Fruit fly (Drosophila melanogaster) whole organism, embryonic: ENCODE measurements around the gene mRpL13.

Experiments used
- ATbp ChIP-seq: fragments of 200-800 bp; sonication (Bioruptor generic); optimal IDR thresholded peaks from 2 replicates; lab custom pipeline; 2017; ENCODE audit warnings: missing biosample characterization, mild to moderate bottlenecking, missing genetic modification characterization, missing genetic modification reagents
- Asciz ChIP-seq: fragments of 200-800 bp; sonication (Bioruptor generic); optimal IDR thresholded peaks from 2 replicates; lab custom pipeline; 2017; ENCODE audit warnings: missing biosample characterization, mild to moderate bottlenecking, missing genetic modification characterization, missing genetic modification reagents
- BtbVII ChIP-seq: fragments of 200-800 bp; sonication (Bioruptor generic); optimal IDR thresholded peaks from 3 replicates; lab custom pipeline; 2017; ENCODE audit warnings: missing biosample characterization, mild to moderate bottlenecking, missing genetic modification characterization
- CG10321 ChIP-seq: fragments of 200-800 bp; sonication (Bioruptor generic); IDR thresholded peaks from 2 replicates; pipeline ENCODE4 v1.3.6; 2022; ENCODE audit warnings: missing biosample characterization, missing genetic modification characterization
- CG11247 ChIP-seq: fragments of 200-800 bp; sonication (Bioruptor generic); IDR thresholded peaks from 2 replicates; pipeline ENCODE4 v1.3.6; 2022; ENCODE audit warnings: missing biosample characterization, missing genetic modification characterization
- CG11504 ChIP-seq: fragments of 200-800 bp; sonication (Bioruptor generic); optimal IDR thresholded peaks from 3 replicates; lab custom pipeline; 2019; ENCODE audit warnings: missing biosample characterization, mild to moderate bottlenecking, missing genetic modification characterization, moderate library complexity
- CG11560 ChIP-seq: fragments of 200-800 bp; sonication (Bioruptor generic); IDR thresholded peaks from 3 replicates; pipeline ENCODE4 v1.3.6; 2022; ENCODE audit warnings: missing biosample characterization, missing genetic modification characterization
- CG15269 ChIP-seq: fragments of 200-800 bp; sonication (Bioruptor generic); optimal IDR thresholded peaks from 2 replicates; lab custom pipeline; 2018; ENCODE audit warnings: missing biosample characterization, mild to moderate bottlenecking, missing genetic modification characterization, moderate library complexity
- CG1529 ChIP-seq: fragments of 200-800 bp; sonication (Bioruptor generic); optimal IDR thresholded peaks from 3 replicates; lab custom pipeline; 2018; ENCODE audit warnings: missing biosample characterization, missing genetic modification characterization
- CG17802 ChIP-seq: fragments of 200-800 bp; sonication (Bioruptor generic); optimal IDR thresholded peaks from 2 replicates; lab custom pipeline; 2018; ENCODE audit warnings: missing biosample characterization, mild to moderate bottlenecking, missing genetic modification characterization, moderate library complexity
- CG17829 ChIP-seq: fragments of 200-800 bp; optimal IDR thresholded peaks from 2 replicates; lab custom pipeline; 2019; ENCODE audit warnings: missing biosample characterization, mild to moderate bottlenecking, missing genetic modification characterization, moderate library complexity
- CG3065 ChIP-seq: fragments of 200-800 bp; sonication (Bioruptor generic); optimal IDR thresholded peaks from 2 replicates; lab custom pipeline; 2016; ENCODE audit warnings: missing biosample characterization, missing genetic modification characterization
- CG3838 ChIP-seq: fragments of 200-800 bp; sonication (Bioruptor generic); optimal IDR thresholded peaks from 3 replicates; lab custom pipeline; 2016; ENCODE audit warnings: missing biosample characterization, missing genetic modification characterization
- CG3847 ChIP-seq: fragments of 200-800 bp; sonication (Bioruptor generic); IDR thresholded peaks from 2 replicates; pipeline ENCODE4 v1.3.6; 2022; ENCODE audit warnings: missing biosample characterization, missing genetic modification characterization
- Chrac-16 ChIP-seq: fragments of 200-800 bp; sonication (Bioruptor generic); optimal IDR thresholded peaks from 3 replicates; lab custom pipeline; 2016; ENCODE audit warnings: missing biosample characterization, missing genetic modification characterization
- D19A ChIP-seq: fragments of 200-800 bp; optimal IDR thresholded peaks from 3 replicates; lab custom pipeline; 2019; ENCODE audit warnings: missing biosample characterization, mild to moderate bottlenecking, missing genetic modification characterization, moderate library complexity
- Dfd ChIP-seq, 2 experiments: fragments of >200 bp; optimal IDR thresholded peaks; 2 replicates each; lab custom pipeline; 2017; ENCODE audit warnings: missing biosample characterization in 2 of 2, missing genetic modification characterization in 2 of 2
- E2f2 ChIP-seq: fragments of 200-800 bp; sonication (Bioruptor generic); IDR thresholded peaks from 2 replicates; pipeline ENCODE4 v1.3.6; 2022; ENCODE audit warnings: missing biosample characterization, missing genetic modification characterization
- ERR ChIP-seq: fragments of 200-800 bp; sonication (Bioruptor generic); optimal IDR thresholded peaks from 2 replicates; lab custom pipeline; 2016; ENCODE audit warnings: missing biosample characterization, missing genetic modification characterization
- GATAe ChIP-seq: fragments of 200-800 bp; sonication (Bioruptor generic); conservative IDR thresholded peaks from 2 replicates; pipeline ENCODE4 v1.3.6; 2022; ENCODE audit warnings: missing biosample characterization, missing genetic modification characterization
- H15 ChIP-seq: fragments of 200-800 bp; sonication (Bioruptor generic); IDR thresholded peaks from 3 replicates; pipeline ENCODE4 v1.3.6; 2022; ENCODE audit warnings: missing biosample characterization, missing genetic modification characterization
- HHEX ChIP-seq: fragments of 200-800 bp; sonication (Bioruptor generic); optimal IDR thresholded peaks from 3 replicates; lab custom pipeline; 2017; ENCODE audit warnings: missing biosample characterization, mild to moderate bottlenecking, missing genetic modification characterization, missing genetic modification reagents
- HLH4C ChIP-seq: fragments of 200-800 bp; sonication (Bioruptor generic); IDR thresholded peaks from 3 replicates; pipeline ENCODE4 v1.3.6; 2022; ENCODE audit warnings: missing biosample characterization, missing genetic modification characterization; ENCODE audit not compliant: partially characterized antibody
- Mes4 ChIP-seq: fragments of 200-800 bp; sonication (Bioruptor generic); optimal IDR thresholded peaks from 2 replicates; lab custom pipeline; 2016; ENCODE audit warnings: missing biosample characterization, missing genetic modification characterization
- Oaz ChIP-seq: fragments of 200-800 bp; sonication (Bioruptor generic); IDR thresholded peaks from 2 replicates; pipeline ENCODE4 v1.3.6; 2022; ENCODE audit warnings: missing biosample characterization, missing genetic modification characterization
- Rx ChIP-seq: fragments of 200-800 bp; sonication (Bioruptor generic); IDR thresholded peaks from 2 replicates; pipeline ENCODE4 v1.3.6; 2022; ENCODE audit warnings: missing biosample characterization, missing genetic modification characterization
- Side ChIP-seq: fragments of 200-800 bp; sonication (Bioruptor generic); optimal IDR thresholded peaks from 2 replicates; lab custom pipeline; 2016; ENCODE audit warnings: missing biosample characterization, missing genetic modification characterization
- bcd ChIP-seq: fragments of 200-800 bp; sonication (Bioruptor generic); optimal IDR thresholded peaks from 2 replicates; lab custom pipeline; 2017; ENCODE audit warnings: missing biosample characterization, mild to moderate bottlenecking, missing genetic modification characterization
- bigmax ChIP-seq: fragments of 200-800 bp; sonication (Bioruptor generic); optimal IDR thresholded peaks from 2 replicates; lab custom pipeline; 2018; ENCODE audit warnings: missing biosample characterization, mild to moderate bottlenecking, missing genetic modification characterization
- dmrt11E ChIP-seq: fragments of 200-800 bp; sonication (Bioruptor generic); optimal IDR thresholded peaks from 3 replicates; lab custom pipeline; 2018; ENCODE audit warnings: missing biosample characterization, mild to moderate bottlenecking, missing genetic modification characterization, moderate library complexity
- dpn ChIP-seq, 2 experiments: fragments of 200-800 bp; sonication (Bioruptor generic); optimal IDR thresholded peaks; 3 replicates each; lab custom pipeline; 2016; ENCODE audit warnings: missing biosample characterization in 2 of 2, missing genetic modification characterization in 2 of 2
- exex ChIP-seq: fragments of 200-800 bp; sonication (Bioruptor generic); optimal IDR thresholded peaks from 4 replicates; lab custom pipeline; 2018; ENCODE audit warnings: missing biosample characterization, mild to moderate bottlenecking, missing genetic modification characterization, moderate library complexity
- eyg ChIP-seq: fragments of 200-800 bp; sonication (Bioruptor generic); optimal IDR thresholded peaks from 3 replicates; lab custom pipeline; 2016; ENCODE audit warnings: missing biosample characterization, missing genetic modification characterization
- fd3F ChIP-seq: fragments of 200-800 bp; sonication (Bioruptor generic); optimal IDR thresholded peaks from 2 replicates; lab custom pipeline; 2018; ENCODE audit warnings: missing biosample characterization, mild to moderate bottlenecking, missing genetic modification characterization, moderate library complexity
- grau ChIP-seq: fragments of 200-800 bp; optimal IDR thresholded peaks from 3 replicates; lab custom pipeline; 2019; ENCODE audit warnings: missing biosample characterization, mild to moderate bottlenecking, missing genetic modification characterization, moderate library complexity
- gsb ChIP-seq: fragments of 200-800 bp; sonication (Bioruptor generic); IDR thresholded peaks from 2 replicates; pipeline ENCODE4 v1.3.6; 2022; ENCODE audit warnings: missing biosample characterization, missing genetic modification characterization
- h ChIP-seq: fragments of >200 bp; optimal IDR thresholded peaks from 2 replicates; lab custom pipeline; 2017
- ham ChIP-seq: fragments of 200-800 bp; sonication (Bioruptor generic); IDR thresholded peaks from 2 replicates; pipeline ENCODE4 v1.3.6; 2022; ENCODE audit warnings: missing biosample characterization, missing genetic modification characterization
- ind ChIP-seq: fragments of 200-800 bp; sonication (Bioruptor generic); optimal IDR thresholded peaks from 3 replicates; lab custom pipeline; 2016; ENCODE audit warnings: missing biosample characterization, missing genetic modification characterization
- jumu ChIP-seq: fragments of 200-800 bp; sonication (Bioruptor generic); optimal IDR thresholded peaks from 3 replicates; lab custom pipeline; 2016; ENCODE audit warnings: missing biosample characterization, missing genetic modification characterization
- lola ChIP-seq, 3 experiments: fragments of >200 bp in 2 of 3; fragments of 200-800 bp in 1 of 3; sonication (Bioruptor generic) in 1 of 3; optimal IDR thresholded peaks; 2 replicates each; lab custom pipeline; 2017 to 2019; ENCODE audit warnings: missing biosample characterization in 3 of 3, missing genetic modification characterization in 3 of 3, mild to moderate bottlenecking in 1 of 3, moderate library complexity in 1 of 3
- org-1 ChIP-seq: fragments of 200-800 bp; sonication (Bioruptor generic); optimal IDR thresholded peaks from 2 replicates; lab custom pipeline; 2017; ENCODE audit warnings: missing biosample characterization, missing genetic modification characterization
- peb ChIP-seq: fragments of 200-800 bp; sonication (Bioruptor generic); IDR thresholded peaks from 2 replicates; pipeline ENCODE4 v1.3.6; 2022; ENCODE audit warnings: missing biosample characterization, missing genetic modification characterization
- pfk ChIP-seq: fragments of 200-800 bp; sonication (Bioruptor generic); optimal IDR thresholded peaks from 2 replicates; lab custom pipeline; 2018; ENCODE audit warnings: missing biosample characterization, mild to moderate bottlenecking, missing genetic modification characterization, moderate library complexity
- pho ChIP-seq: fragments of 200-800 bp; sonication (Bioruptor generic); optimal IDR thresholded peaks from 2 replicates; lab custom pipeline; 2016; ENCODE audit warnings: missing biosample characterization, missing genetic modification characterization
- pros ChIP-seq: fragments of 200-800 bp; sonication (Bioruptor generic); optimal IDR thresholded peaks from 3 replicates; lab custom pipeline; 2019; ENCODE audit warnings: missing biosample characterization, mild to moderate bottlenecking, missing genetic modification characterization, moderate library complexity
- sc ChIP-seq, 3 experiments: fragments of >200 bp in 2 of 3; fragments of 200-800 bp in 1 of 3; sonication (Bioruptor generic) in 1 of 3; optimal IDR thresholded peaks; 2 replicates in 2 of 3; 3 replicates in 1 of 3; lab custom pipeline; 2017; ENCODE audit warnings: mild to moderate bottlenecking in 1 of 3, missing biosample characterization in 1 of 3, missing genetic modification characterization in 1 of 3, missing genetic modification reagents in 1 of 3
- schlank ChIP-seq: fragments of 200-800 bp; sonication (Bioruptor generic); optimal IDR thresholded peaks from 2 replicates; lab custom pipeline; 2018; ENCODE audit warnings: missing biosample characterization, mild to moderate bottlenecking, missing genetic modification characterization
- tio ChIP-seq: fragments of 200-800 bp; sonication (Bioruptor generic); optimal IDR thresholded peaks from 2 replicates; lab custom pipeline; 2017; ENCODE audit warnings: missing biosample characterization, missing genetic modification characterization, inconsistent platforms
- tna ChIP-seq: fragments of 200-800 bp; sonication (Bioruptor generic); IDR thresholded peaks from 2 replicates; pipeline ENCODE4 v1.3.6; 2022; ENCODE audit warnings: missing biosample characterization, missing genetic modification characterization; ENCODE audit not compliant: partially characterized antibody
- trh ChIP-seq: fragments of 200-800 bp; sonication (Bioruptor generic); optimal IDR thresholded peaks from 2 replicates; lab custom pipeline; 2016; ENCODE audit warnings: missing biosample characterization, missing genetic modification characterization
- ttk ChIP-seq: fragments of 200-800 bp; sonication (Bioruptor generic); IDR thresholded peaks from 2 replicates; pipeline ENCODE4 v2.1.2; 2022; ENCODE audit warnings: missing biosample characterization, missing genetic modification characterization

The mRpL13 gene

DNA sequence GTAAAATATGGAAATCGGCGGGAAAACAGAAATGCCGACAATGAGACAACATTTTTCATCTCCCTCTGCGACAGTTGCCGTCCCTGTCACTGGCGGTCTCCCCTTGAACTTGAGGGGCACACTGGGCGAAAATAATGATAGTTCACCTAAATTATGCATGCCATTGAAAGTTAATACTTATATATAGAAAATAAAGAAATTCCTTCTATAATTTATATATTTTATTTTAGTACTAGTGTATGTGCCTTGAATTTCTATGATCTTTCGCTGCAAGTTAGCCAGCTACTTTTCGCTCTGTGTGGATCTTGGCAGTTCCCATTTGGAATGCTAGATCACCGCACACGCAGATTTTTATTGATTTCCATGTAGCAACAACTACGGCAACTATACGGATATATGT is 47.6 kb upstream of the mRpL13 start (continued):
- TF ChIP-seq D19A (peak; percentile 62), tna (GFP tag; lab: Robert Waterston, UW) (no peak), Dfd (GFP tag; optimal IDR thresholded peaks at IDR 0.05; lab: Kevin White, UChicago) (no peak), CG1529 (GFP tag; lab: Kevin White, UChicago) (no peak), ind (GFP tag; lab: Kevin White, UChicago) (peak; percentile 34), CG11247 (GFP tag; lab: Robert Waterston, UW) (no peak), ERR (GFP tag; lab: Kevin White, UChicago) (no peak), tio (GFP tag; lab: Kevin White, UChicago) (no peak), Asciz (no peak), GATAe (GFP tag; lab: Robert Waterston, UW) (no peak), E2f2 (no peak), BtbVII (GFP tag; lab: Kevin White, UChicago) (no peak), jumu (no peak), CG3065 (GFP tag; lab: Kevin White, UChicago) (no peak), CG3838 (GFP tag; lab: Kevin White, UChicago) (no peak), Mes4 (GFP tag; lab: Kevin White, UChicago) (no peak), lola (GFP tag; optimal IDR thresholded peaks at IDR 0.05; lab: Kevin White, UChicago) (no peak), H15 (GFP tag; lab: Robert Waterston, UW) (no peak), HLH4C (GFP tag; lab: Robert Waterston, UW) (no peak), pho (GFP tag; lab: Kevin White, UChicago) (no peak), Rx (GFP tag; lab: Robert Waterston, UW) (no peak), h (no peak), pros (GFP tag; lab: Kevin White, UChicago) (no peak), Chrac-16 (GFP tag; lab: Kevin White, UChicago) (no peak), CG11504 (tag; lab: Kevin White, UChicago) (peak; percentile 66), ttk (GFP tag; lab: Robert Waterston, UW) (peak; percentile 45; the same call in 1 of the 2 replicates), CG17829 (tag; lab: Kevin White, UChicago) (peak; percentile 49), org-1 (GFP tag; lab: Kevin White, UChicago) (no peak), pfk (GFP tag; lab: Kevin White, UChicago) (no peak), dpn (GFP tag; optimal IDR thresholded peaks at IDR 0.05; lab: Kevin White, UChicago) (no peak), sc (optimal IDR thresholded peaks at IDR 0.05; lab: Kevin White, UChicago) (no peak), sc (GFP tag; optimal IDR thresholded peaks at IDR 0.05; lab: Kevin White, UChicago) (no peak), eyg (GFP tag; lab: Kevin White, UChicago) (no peak), Side (no peak), CG15269 (tag; lab: Kevin White, UChicago) (peak; percentile 37), ham (GFP tag; lab: Robert Waterston, UW) (no peak), CG11560 (no peak), bigmax (GFP tag; lab: Kevin White, UChicago) (no peak), schlank (tag; lab: Kevin White, UChicago) (no peak), fd3F (no peak), ATbp (GFP tag; lab: Kevin White, UChicago) (no peak), peb (peak; percentile 37; the same call in 1 of the 2 replicates), CG3847 (GFP tag; lab: Robert Waterston, UW) (no peak), Oaz (GFP tag; lab: Robert Waterston, UW) (no peak), CG10321 (GFP tag; lab: Robert Waterston, UW) (no peak), bcd (GFP tag; lab: Kevin White, UChicago) (peak; percentile 28), CG17802 (tag; lab: Kevin White, UChicago) (no peak), exex (tag; lab: Kevin White, UChicago) (no peak), dmrt11E (no peak), HHEX (no peak), gsb (GFP tag; lab: Robert Waterston, UW) (no peak), grau (no peak), trh (GFP tag; lab: Kevin White, UChicago) (no peak)
